Fruit fly (Drosophila melanogaster): ENCODE results near the gene Cyp4d1.

The Cyp4d1 gene

dm6 chrX:2141159-2141853 lies 20.7 kb downstream of the Cyp4d1 start, which contains the start of gene D2hgdh (continued):
- TF ChIP-seq Hr78 (GFP tag; optimal IDR thresholded peaks at IDR 0.05) (no peak), CG32264 (GFP tag; optimal IDR thresholded peaks at IDR 0.05) (no peak)

- TF ChIP-seq CG9705 (GFP tag; optimal IDR thresholded peaks at IDR 0.05) (peak; percentile 28), jim (GFP tag; optimal IDR thresholded peaks at IDR 0.05) (no peak), br (GFP tag; optimal IDR thresholded peaks at IDR 0.05) (peak; percentile 2), Sp1 (GFP tag; optimal IDR thresholded peaks at IDR 0.05) (peak; percentile 25), Hr83 (GFP tag; optimal IDR thresholded peaks at IDR 0.05; ENCODE audit: poor library complexity, severe bottlenecking) (peak; percentile 44), rgr (GFP tag; optimal IDR thresholded peaks at IDR 0.05) (peak; percentile 12), foxo (GFP tag; optimal IDR thresholded peaks at IDR 0.05) (no peak)
Measured at dm6 chrX:2140487-2140886, 21.5 kb downstream of the Cyp4d1 start.

dm6 chrX:2139610-2140009 lies 22.4 kb downstream of the Cyp4d1 start:
- TF ChIP-seq sv (GFP tag; optimal IDR thresholded peaks at IDR 0.05) (no peak), Sp1 (GFP tag; optimal IDR thresholded peaks at IDR 0.05) (no peak), jim (GFP tag; optimal IDR thresholded peaks at IDR 0.05) (no peak)

- TF ChIP-seq Hr78 (GFP tag; optimal IDR thresholded peaks at IDR 0.05) (no peak), lola (GFP tag; optimal IDR thresholded peaks at IDR 0.05) (no peak), GATAd (GFP tag; optimal IDR thresholded peaks at IDR 0.05) (no peak), jim (GFP tag; optimal IDR thresholded peaks at IDR 0.05) (no peak), Mio (GFP tag; optimal IDR thresholded peaks at IDR 0.05) (no peak), tai (GFP tag; optimal IDR thresholded peaks at IDR 0.05) (no peak), dmrt93B (GFP tag; optimal IDR thresholded peaks at IDR 0.05) (no peak)
Measured at dm6 chrX:2138417-2138816, 23.6 kb downstream of the Cyp4d1 start.

- TF ChIP-seq h (GFP tag; optimal IDR thresholded peaks at IDR 0.05) (no peak), GATAd (GFP tag; optimal IDR thresholded peaks at IDR 0.05) (no peak), Hr83 (GFP tag; optimal IDR thresholded peaks at IDR 0.05; ENCODE audit: poor library complexity, severe bottlenecking) (no peak), psq (GFP tag; optimal IDR thresholded peaks at IDR 0.05) (no peak), Sp1 (GFP tag; optimal IDR thresholded peaks at IDR 0.05) (no peak), brk (GFP tag; optimal IDR thresholded peaks at IDR 0.05) (no peak), jim (GFP tag; optimal IDR thresholded peaks at IDR 0.05) (no peak), usp (GFP tag; optimal IDR thresholded peaks at IDR 0.05) (no peak), CG32264 (GFP tag; optimal IDR thresholded peaks at IDR 0.05) (no peak)
Measured at dm6 chrX:2138342-2138416, 23.8 kb downstream of the Cyp4d1 start, which contains the start of gene ph-p. TSS of gene ph-p (minus strand) at chrX:2138371.

dm6 chrX:2137587-2138341 lies 24.2 kb downstream of the Cyp4d1 start:
- TF ChIP-seq CG9705 (GFP tag; optimal IDR thresholded peaks at IDR 0.05): peak; percentile 99
- TF ChIP-seq dmrt93B (GFP tag; optimal IDR thresholded peaks at IDR 0.05): peak; percentile 98
- peak; percentile 59 for TF ChIP-seq Hr83 (GFP tag; optimal IDR thresholded peaks at IDR 0.05; ENCODE audit: poor library complexity, severe bottlenecking)
- TF ChIP-seq HLH106 (tag; optimal IDR thresholded peaks at IDR 0.05): peak; percentile 99
- TF ChIP-seq Dif (GFP tag; optimal IDR thresholded peaks at IDR 0.05; ENCODE audit: partially characterized antibody): peak; percentile 73
- TF ChIP-seq N (GFP tag; optimal IDR thresholded peaks at IDR 0.05): no peak
- TF ChIP-seq psq (GFP tag; optimal IDR thresholded peaks at IDR 0.05): peak; percentile 96
- no peak for TF ChIP-seq lola (GFP tag; optimal IDR thresholded peaks at IDR 0.05)
- peak; percentile 54 to 57 for TF ChIP-seq dl (GFP tag; optimal IDR thresholded peaks at IDR 0.05; ENCODE audit: insufficient read depth in 1 of 2, partially characterized antibody in 2 of 2)
- TF ChIP-seq woc (GFP tag; optimal IDR thresholded peaks at IDR 0.05): peak; percentile 89
- TF ChIP-seq Dfd (GFP tag; optimal IDR thresholded peaks at IDR 0.05): peak; percentile 92
- TF ChIP-seq jim (GFP tag; optimal IDR thresholded peaks at IDR 0.05): peak; percentile 96
- TF ChIP-seq h (GFP tag; optimal IDR thresholded peaks at IDR 0.05): peak; percentile 99
- TF ChIP-seq sv (GFP tag; optimal IDR thresholded peaks at IDR 0.05): peak; percentile 96
- no peak for TF ChIP-seq Myc (optimal IDR thresholded peaks at IDR 0.05)
- TF ChIP-seq sage (GFP tag; optimal IDR thresholded peaks at IDR 0.05): peak; percentile 98
- TF ChIP-seq Sp1 (GFP tag; optimal IDR thresholded peaks at IDR 0.05): peak; percentile 99
- TF ChIP-seq usp (GFP tag; optimal IDR thresholded peaks at IDR 0.05): no peak
- TF ChIP-seq Abd-B (GFP tag; optimal IDR thresholded peaks at IDR 0.05): no peak
- peak; percentile 95 for TF ChIP-seq br (GFP tag; optimal IDR thresholded peaks at IDR 0.05)
- peak; percentile 79 for TF ChIP-seq Vsx2 (GFP tag; optimal IDR thresholded peaks at IDR 0.05; ENCODE audit: partially characterized antibody)
- no peak for TF ChIP-seq Hr78 (GFP tag; optimal IDR thresholded peaks at IDR 0.05)
- peak; percentile 86 for TF ChIP-seq CG32264 (GFP tag; optimal IDR thresholded peaks at IDR 0.05)
- TF ChIP-seq pan (optimal IDR thresholded peaks at IDR 0.05): no peak
- peak; percentile 88 for TF ChIP-seq dsf (GFP tag; optimal IDR thresholded peaks at IDR 0.05; ENCODE audit: borderline replicate concordance)
- peak; percentile 92 for TF ChIP-seq Jra (GFP tag; optimal IDR thresholded peaks at IDR 0.05)
- peak; percentile 98 for TF ChIP-seq OdsH (GFP tag; optimal IDR thresholded peaks at IDR 0.05)
- TF ChIP-seq Mio (GFP tag; optimal IDR thresholded peaks at IDR 0.05): peak; percentile 82
- TF ChIP-seq Hnf4 (GFP tag; optimal IDR thresholded peaks at IDR 0.05): peak; percentile 96
- TF ChIP-seq rgr (GFP tag; optimal IDR thresholded peaks at IDR 0.05): peak; percentile 99
- peak; percentile 97 for TF ChIP-seq ey (GFP tag; optimal IDR thresholded peaks at IDR 0.05)
- peak; percentile 90 for TF ChIP-seq tai (GFP tag; optimal IDR thresholded peaks at IDR 0.05)
- peak; percentile 97 for TF ChIP-seq fru (GFP tag; optimal IDR thresholded peaks at IDR 0.05)
